Worm (Caenorhabditis elegans) whole organism, L4 larva: ENCODE measurements around the gene fbxb-75.

Experiments
- F49E8.2 ChIP-seq: sonication (generic microtip); optimal IDR thresholded peaks from 2 replicates; lab custom pipeline; 2016; ENCODE audit warnings: missing compliant biosample characterization, mild to moderate bottlenecking, missing genetic modification characterization, borderline replicate concordance
- R02D3.7 ChIP-seq: fragments of 150-350 bp; sonication (generic microtip); optimal IDR thresholded peaks from 3 replicates; lab custom pipeline; 2014; ENCODE audit warnings: missing biosample characterization, missing genetic modification characterization
- Y75B8A.6 ChIP-seq: fragments of 200-800 bp; sonication (Bioruptor generic); IDR thresholded peaks from 2 replicates; pipeline ENCODE4 v1.3.6; 2022; ENCODE audit warnings: missing genetic modification reagents, missing genetic modification characterization, missing compliant biosample characterization
- ZK337.2 ChIP-seq: fragments of 200-800 bp; sonication (Bioruptor generic); IDR thresholded peaks from 2 replicates; pipeline ENCODE4 v1.3.6; 2022; ENCODE audit warnings: missing genetic modification reagents, missing genetic modification characterization, missing compliant biosample characterization
- ZK546.5 ChIP-seq, 2 experiments: sonication (generic microtip); optimal IDR thresholded peaks; 2 replicates each; lab custom pipeline; 2017; ENCODE audit warnings: missing biosample characterization in 2 of 2, missing genetic modification characterization in 2 of 2
- aha-1 ChIP-seq: fragments of 150-350 bp; peaks from one replicate; lab custom pipeline; 2014; ENCODE audit warnings: missing biosample characterization, missing genetic modification characterization
- ama-1 ChIP-seq: fragments of 150-350 bp; optimal IDR thresholded peaks from 2 replicates; lab custom pipeline; 2014; ENCODE audit warnings: inconsistent platforms, mixed read lengths
- attf-4 ChIP-seq: sonication (generic microtip); optimal IDR thresholded peaks from 3 replicates; lab custom pipeline; 2017; ENCODE audit warnings: missing biosample characterization, missing genetic modification characterization
- ceh-20 ChIP-seq: fragments of 200-800 bp; sonication (Bioruptor generic); IDR thresholded peaks from 2 replicates; pipeline ENCODE4 v1.3.6; 2022; ENCODE audit warnings: missing genetic modification reagents, missing genetic modification characterization, missing compliant biosample characterization
- ceh-28 ChIP-seq: fragments of 150-350 bp; optimal IDR thresholded peaks from 2 replicates; lab custom pipeline; 2014; ENCODE audit warnings: missing biosample characterization, missing genetic modification reagents, missing genetic modification characterization
- ceh-62 ChIP-seq: sonication (generic microtip); optimal IDR thresholded peaks from 2 replicates; lab custom pipeline; 2017; ENCODE audit warnings: missing biosample characterization, missing genetic modification characterization
- ceh-82 ChIP-seq: sonication (generic microtip); optimal IDR thresholded peaks from 2 replicates; lab custom pipeline; 2017; ENCODE audit warnings: missing biosample characterization, missing genetic modification characterization
- ces-1 ChIP-seq: fragments of 150-350 bp; sonication (generic microtip); optimal IDR thresholded peaks from 4 replicates; lab custom pipeline; 2014; ENCODE audit warnings: missing biosample characterization, missing genetic modification reagents, missing genetic modification characterization
- cey-2 ChIP-seq: sonication (generic microtip); optimal IDR thresholded peaks from 3 replicates; lab custom pipeline; 2017; ENCODE audit warnings: missing genetic modification characterization, mild to moderate bottlenecking, missing compliant biosample characterization, antibody characterized with exemption, borderline replicate concordance; ENCODE audit not compliant: insufficient read depth
- daf-12 ChIP-seq: fragments of 150-350 bp; optimal IDR thresholded peaks from 2 replicates; lab custom pipeline; 2014; ENCODE audit warnings: missing biosample characterization, missing genetic modification reagents, missing genetic modification characterization
- daf-19 ChIP-seq: fragments of 200-800 bp; sonication (Bioruptor generic); conservative IDR thresholded peaks from 2 replicates; pipeline ENCODE4 v1.3.6; 2022; ENCODE audit warnings: missing genetic modification characterization, missing compliant biosample characterization
- dmd-8 ChIP-seq: fragments of 200-800 bp; sonication (Bioruptor generic); IDR thresholded peaks from 2 replicates; pipeline ENCODE4 v1.3.6; 2022; ENCODE audit warnings: missing genetic modification characterization, missing compliant biosample characterization
- dve-1 ChIP-seq: sonication (generic microtip); optimal IDR thresholded peaks from 2 replicates; lab custom pipeline; 2017; ENCODE audit warnings: antibody characterized with exemption, mild to moderate bottlenecking, missing genetic modification characterization, missing compliant biosample characterization; ENCODE audit not compliant: insufficient read depth
- egl-27 ChIP-seq: sonication (generic microtip); optimal IDR thresholded peaks from 3 replicates; lab custom pipeline; 2017; ENCODE audit warnings: missing biosample characterization, missing genetic modification reagents, missing genetic modification characterization
- egl-43 ChIP-seq: fragments of 200-800 bp; sonication (Bioruptor generic); IDR thresholded peaks from 2 replicates; pipeline ENCODE4 v1.3.6; 2022; ENCODE audit warnings: missing genetic modification reagents, missing genetic modification characterization, missing compliant biosample characterization
- fkh-10 ChIP-seq: fragments of 150-350 bp; optimal IDR thresholded peaks from 2 replicates; lab custom pipeline; 2014; ENCODE audit warnings: missing biosample characterization, missing genetic modification reagents, missing genetic modification characterization
- fos-1 ChIP-seq: fragments of 150-350 bp; optimal IDR thresholded peaks from 2 replicates; lab custom pipeline; 2014; ENCODE audit warnings: missing biosample characterization, missing genetic modification characterization
- gei-8 ChIP-seq: fragments of 200-800 bp; sonication (Bioruptor generic); optimal IDR thresholded peaks from 2 replicates; lab custom pipeline; 2018; ENCODE audit warnings: mild to moderate bottlenecking, missing genetic modification characterization, missing compliant biosample characterization
- hif-1 ChIP-seq, 2 experiments: sonication (generic microtip); optimal IDR thresholded peaks; 2 replicates each; lab custom pipeline; 2016 to 2017; ENCODE audit warnings: missing compliant biosample characterization in 2 of 2, missing genetic modification characterization in 2 of 2, missing genetic modification reagents in 2 of 2, missing genotype in 2 of 2, mild to moderate bottlenecking in 1 of 2
- hmg-1.1 ChIP-seq: fragments of 200-800 bp; sonication (Bioruptor generic); IDR thresholded peaks from 2 replicates; pipeline ENCODE4 v1.3.6; 2022; ENCODE audit warnings: missing genetic modification reagents, missing genetic modification characterization, missing compliant biosample characterization
- jun-1 ChIP-seq: fragments of 150-350 bp; optimal IDR thresholded peaks from 2 replicates; lab custom pipeline; 2014; ENCODE audit warnings: missing biosample characterization, missing genetic modification reagents, missing genetic modification characterization
- lin-29 ChIP-seq: fragments of 200-800 bp; sonication (Bioruptor generic); IDR thresholded peaks from 2 replicates; pipeline ENCODE4 v1.3.6; 2022; ENCODE audit warnings: missing genetic modification reagents, missing genetic modification characterization, missing compliant biosample characterization
- lir-3 ChIP-seq: sonication (generic microtip); optimal IDR thresholded peaks from 2 replicates; lab custom pipeline; 2016; ENCODE audit warnings: mild to moderate bottlenecking, missing genetic modification characterization, missing compliant biosample characterization
- madf-5 ChIP-seq, 2 experiments: fragments of 200-800 bp; sonication (Bioruptor generic); IDR thresholded peaks; 2 replicates each; pipeline ENCODE4 v1.3.6; 2022; ENCODE audit warnings: missing compliant biosample characterization in 2 of 2, missing genetic modification characterization in 2 of 2
- mdl-1 ChIP-seq, 2 experiments: fragments of 150-350 bp in 1 of 2; sonication (generic microtip) in 1 of 2; optimal IDR thresholded peaks; 2 replicates each; lab custom pipeline; 2014 to 2017; ENCODE audit warnings: missing biosample characterization in 2 of 2, missing genetic modification characterization in 2 of 2
- mxl-2 ChIP-seq: fragments of 200-800 bp; sonication (Bioruptor generic); conservative IDR thresholded peaks from 2 replicates; pipeline ENCODE4 v1.3.6; 2022; ENCODE audit warnings: missing genetic modification reagents, missing genetic modification characterization, missing compliant biosample characterization
- nhr-10 ChIP-seq: fragments of 150-350 bp; optimal IDR thresholded peaks from 2 replicates; lab custom pipeline; 2014; ENCODE audit warnings: missing biosample characterization, missing genetic modification characterization
- nhr-11 ChIP-seq: fragments of 150-350 bp; optimal IDR thresholded peaks from 2 replicates; lab custom pipeline; 2014; ENCODE audit warnings: missing biosample characterization, missing genetic modification characterization
- nhr-111 ChIP-seq: fragments of 200-800 bp; sonication (Bioruptor generic); optimal IDR thresholded peaks from 2 replicates; lab custom pipeline; 2018; ENCODE audit warnings: mild to moderate bottlenecking, missing genetic modification characterization, missing compliant biosample characterization
- nhr-25 ChIP-seq: sonication (generic microtip); optimal IDR thresholded peaks from 2 replicates; lab custom pipeline; 2017; ENCODE audit warnings: missing genetic modification characterization, mild to moderate bottlenecking, missing compliant biosample characterization, antibody characterized with exemption, moderate library complexity, borderline replicate concordance; ENCODE audit not compliant: insufficient read depth
- nhr-41 ChIP-seq: fragments of 200-800 bp; sonication (Bioruptor generic); IDR thresholded peaks from 2 replicates; pipeline ENCODE4 v1.3.6; 2022; ENCODE audit warnings: missing genetic modification reagents, missing genetic modification characterization, missing compliant biosample characterization
- nhr-42 ChIP-seq: fragments of 200-800 bp; sonication (Bioruptor generic); IDR thresholded peaks from 2 replicates; pipeline ENCODE4 v1.3.6; 2022; ENCODE audit warnings: missing genetic modification characterization, missing compliant biosample characterization
- nhr-48 ChIP-seq: sonication (generic microtip); optimal IDR thresholded peaks from 2 replicates; lab custom pipeline; 2016; ENCODE audit warnings: mild to moderate bottlenecking, missing genetic modification characterization, missing compliant biosample characterization
- nhr-6 ChIP-seq: fragments of 150-350 bp; optimal IDR thresholded peaks from 2 replicates; lab custom pipeline; 2014; ENCODE audit warnings: missing biosample characterization, missing genetic modification characterization
- pha-4 ChIP-seq, 2 experiments: fragments of 150-350 bp in 1 of 2; fragments of 200-800 bp in 1 of 2; sonication (Bioruptor generic) in 1 of 2; IDR thresholded peaks in 1 of 2; optimal IDR thresholded peaks in 1 of 2; 2 replicates each; pipeline versions ENCODE4 v1.3.6 to Lab custom; 2014 to 2022; ENCODE audit warnings: missing genetic modification characterization in 2 of 2, missing genetic modification reagents in 2 of 2, missing biosample characterization in 1 of 2, missing compliant biosample characterization in 1 of 2
- rbr-2 ChIP-seq: sonication (generic microtip); optimal IDR thresholded peaks from 2 replicates; lab custom pipeline; 2016; ENCODE audit warnings: missing genotype, missing genetic modification characterization, missing compliant biosample characterization
- sdz-12 ChIP-seq: fragments of 200-800 bp; sonication (Bioruptor generic); optimal IDR thresholded peaks from 2 replicates; lab custom pipeline; 2018; ENCODE audit warnings: mild to moderate bottlenecking, missing genetic modification characterization, missing compliant biosample characterization
- skn-1 ChIP-seq: fragments of 150-350 bp; optimal IDR thresholded peaks from 2 replicates; lab custom pipeline; 2014; ENCODE audit warnings: missing biosample characterization, missing genetic modification characterization
- snpc-1.2 ChIP-seq: fragments of 200-800 bp; sonication (Bioruptor generic); IDR thresholded peaks from 2 replicates; pipeline ENCODE4 v1.3.6; 2022; ENCODE audit warnings: missing genetic modification reagents, missing genetic modification characterization, missing compliant biosample characterization
- spr-1 ChIP-seq: sonication (generic microtip); optimal IDR thresholded peaks from 2 replicates; lab custom pipeline; 2016; ENCODE audit warnings: mild to moderate bottlenecking, missing genetic modification characterization, missing compliant biosample characterization
- tag-97 ChIP-seq: fragments of 200-800 bp; sonication (Bioruptor generic); IDR thresholded peaks from 2 replicates; pipeline ENCODE4 v1.3.6; 2022; ENCODE audit warnings: missing genetic modification characterization, missing compliant biosample characterization
- unc-130 ChIP-seq: sonication (generic microtip); optimal IDR thresholded peaks from 2 replicates; lab custom pipeline; 2016; ENCODE audit warnings: missing genetic modification reagents, missing genetic modification characterization, missing compliant biosample characterization
- unc-39 ChIP-seq: sonication (generic microtip); optimal IDR thresholded peaks from 2 replicates; lab custom pipeline; 2017; ENCODE audit warnings: missing biosample characterization, missing genetic modification characterization
- zfp-2 ChIP-seq: sonication (generic microtip); optimal IDR thresholded peaks from 2 replicates; lab custom pipeline; 2016; ENCODE audit warnings: mild to moderate bottlenecking, missing genetic modification characterization, missing compliant biosample characterization
- zfp-3 ChIP-seq: fragments of 200-800 bp; sonication (Bioruptor generic); conservative IDR thresholded peaks from 2 replicates; pipeline ENCODE4 v1.3.6; 2022; ENCODE audit warnings: missing genetic modification reagents, missing genetic modification characterization, missing compliant biosample characterization
- ztf-11 ChIP-seq: fragments of 150-350 bp; optimal IDR thresholded peaks from 2 replicates; lab custom pipeline; 2014; ENCODE audit warnings: missing biosample characterization, missing genetic modification characterization

The fbxb-75 gene

DNA sequence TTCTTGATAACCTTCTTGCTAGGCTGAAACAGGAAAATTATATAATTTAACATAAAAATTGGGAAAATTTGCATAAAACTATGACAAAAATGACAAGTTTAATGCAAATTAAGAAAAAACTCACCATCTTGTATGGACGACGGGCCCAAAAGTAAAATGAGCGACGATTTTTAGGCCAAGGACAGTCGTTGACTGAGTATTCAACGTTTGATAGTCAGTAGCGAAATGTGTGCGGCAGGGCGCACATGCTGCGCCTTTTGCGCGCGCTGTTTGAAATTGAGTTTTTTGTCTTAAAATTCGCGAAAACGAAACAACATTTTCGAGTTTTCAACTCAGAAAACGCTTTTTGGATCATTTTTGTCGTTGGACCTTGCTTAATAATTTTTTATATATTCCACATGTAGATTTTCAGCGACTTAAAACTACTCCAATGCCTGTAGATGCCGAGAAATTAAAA is 50.5 kb downstream of the fbxb-75 start, which contains the start of the genes rpl-7A and set-21 (continued):
- TF ChIP-seq pha-4 (GFP tag; IDR thresholded peaks at IDR 0.05; lab: Robert Waterston, UW) (peak; percentile 98), pha-4 (tag; optimal IDR thresholded peaks at IDR 0.05; lab: Kevin White, UChicago) (no peak), ceh-82 (tag; lab: Kevin White, UChicago) (no peak), spr-1 (tag; lab: Kevin White, UChicago) (peak; percentile 92), ceh-20 (GFP tag; lab: Robert Waterston, UW) (peak; percentile 98), zfp-3 (GFP tag; lab: Robert Waterston, UW) (peak; percentile 98), unc-130 (GFP tag; lab: Kevin White, UChicago) (peak; percentile 76), mdl-1 (tag; optimal IDR thresholded peaks at IDR 0.05; lab: Kevin White, UChicago) (peak in 1 of 2 experiments; percentile 68), rbr-2 (tag; lab: Kevin White, UChicago) (peak; percentile 98), lin-29 (GFP tag; lab: Robert Waterston, UW) (peak; percentile 97), R02D3.7 (tag; lab: Kevin White, UChicago) (no peak), Y75B8A.6 (GFP tag; lab: Robert Waterston, UW) (peak; percentile 95), ztf-11 (tag; lab: Kevin White, UChicago) (no peak), jun-1 (tag; lab: Kevin White, UChicago) (peak; percentile 70), hmg-1.1 (GFP tag; lab: Robert Waterston, UW) (peak; percentile 98), nhr-6 (tag; lab: Kevin White, UChicago) (peak; percentile 76), fkh-10 (peak; percentile 52), cey-2 (tag; lab: Kevin White, UChicago) (no peak), nhr-41 (peak; percentile 94), dve-1 (peak; percentile 92), nhr-111 (GFP tag; lab: Kevin White, UChicago) (no peak), ceh-62 (no peak), hif-1 (tag; optimal IDR thresholded peaks at IDR 0.05; lab: Kevin White, UChicago) (peak; percentile 63 to 90), nhr-10 (tag; lab: Kevin White, UChicago) (no peak), fos-1 (peak; percentile 40), nhr-25 (tag; lab: Kevin White, UChicago) (peak; percentile 93), mxl-2 (GFP tag; lab: Robert Waterston, UW) (peak; percentile 82), egl-43 (GFP tag; lab: Robert Waterston, UW) (peak; percentile 96), daf-12 (tag; lab: Kevin White, UChicago) (no peak), F49E8.2 (tag; lab: Kevin White, UChicago) (peak; percentile 82), skn-1 (tag; lab: Kevin White, UChicago) (no peak), dmd-8 (peak; percentile 71; the same call in 1 of the 2 replicates), ZK337.2 (GFP tag; lab: Robert Waterston, UW) (peak; percentile 90), ces-1 (no peak), lir-3 (peak; percentile 73), egl-27 (tag; lab: Kevin White, UChicago) (no peak), ceh-28 (tag; lab: Kevin White, UChicago) (no peak), daf-19 (GFP tag; lab: Robert Waterston, UW) (peak; percentile 95), zfp-2 (tag; lab: Kevin White, UChicago) (peak; percentile 92), nhr-48 (tag; lab: Kevin White, UChicago) (peak; percentile 84), snpc-1.2 (GFP tag; lab: Robert Waterston, UW) (peak; percentile 89), ZK546.5 (tag; optimal IDR thresholded peaks at IDR 0.05; lab: Kevin White, UChicago) (peak in 1 of 2 experiments; percentile 78), unc-39 (tag; lab: Kevin White, UChicago) (no peak), tag-97 (GFP tag; lab: Robert Waterston, UW) (0 out of 2 replicates have a peak, but pooled peaks have one; percentile 26), sdz-12 (GFP tag; lab: Kevin White, UChicago) (peak; percentile 53), aha-1 (tag; lab: Kevin White, UChicago) (peak; percentile 98), madf-5 (GFP tag; IDR thresholded peaks at IDR 0.05; lab: Robert Waterston, UW) (peak; percentile 73 to 95; a peak in 3 of 4 replicates), gei-8 (GFP tag; lab: Kevin White, UChicago) (no peak), nhr-11 (tag; lab: Kevin White, UChicago) (peak; percentile 92), attf-4 (no peak), ama-1 (lab: Kevin White, UChicago) (no peak), nhr-42 (GFP tag; lab: Robert Waterston, UW) (peak; percentile 97)
